Fruit fly (Drosophila melanogaster): Measurements from ENCODE around the gene Dim1.
A peak's percentile ranks its signal among the peaks of the same experiment; 100 is the strongest.

The Dim1 gene

dm6 chr2L:4403013-4403604 lies at the start of gene Dim1:
Gene Dim1 (plus strand): TSS chr2L:4403251.
- TF ChIP-seq Bgb (GFP tag; IDR thresholded peaks at IDR 0.05; ENCODE audit: partially characterized antibody) (peak; percentile 74), tup (GFP tag; optimal IDR thresholded peaks at IDR 0.05) (no peak), Mes4 (GFP tag; optimal IDR thresholded peaks at IDR 0.05) (peak; percentile 4), CG17328 (GFP tag; IDR thresholded peaks at IDR 0.05) (0 out of 2 replicates have a peak, but pooled peaks have one; percentile 31), Rfx (GFP tag; IDR thresholded peaks at IDR 0.05) (peak; percentile 53; the same call in 1 of the 2 replicates), pzg (GFP tag; optimal IDR thresholded peaks at IDR 0.05) (peak; percentile 52), CG9727 (GFP tag; optimal IDR thresholded peaks at IDR 0.05) (peak; percentile 40), amos (GFP tag; IDR thresholded peaks at IDR 0.05; ENCODE audit: partially characterized antibody) (peak; percentile 74), Bteb2 (GFP tag; optimal IDR thresholded peaks at IDR 0.05) (peak; percentile 38), wek (GFP tag; optimal IDR thresholded peaks at IDR 0.05) (peak; percentile 47), Hsf (GFP tag; optimal IDR thresholded peaks at IDR 0.05) (peak; percentile 20), stwl (tag; optimal IDR thresholded peaks at IDR 0.05) (peak; percentile 82), CoRest (tag; optimal IDR thresholded peaks at IDR 0.05) (peak; percentile 32), CG2116 (GFP tag; optimal IDR thresholded peaks at IDR 0.05) (peak; percentile 90), CG31365 (tag; optimal IDR thresholded peaks at IDR 0.05) (no peak), CG1529 (GFP tag; optimal IDR thresholded peaks at IDR 0.05) (no peak), CG12219 (GFP tag; optimal IDR thresholded peaks at IDR 0.05) (peak; percentile 38), ind (GFP tag; optimal IDR thresholded peaks at IDR 0.05) (no peak), CG4617 (GFP tag; optimal IDR thresholded peaks at IDR 0.05; ENCODE audit: borderline replicate concordance) (peak; percentile 34), vvl (GFP tag; IDR thresholded peaks at IDR 0.05) (peak; percentile 59; the same call in 1 of the 2 replicates), NK7.1 (GFP tag; optimal IDR thresholded peaks at IDR 0.05) (peak; percentile 11), CG10979 (tag; optimal IDR thresholded peaks at IDR 0.05) (peak; percentile 34), trem (tag; optimal IDR thresholded peaks at IDR 0.05) (peak; percentile 28), Hmr (GFP tag; optimal IDR thresholded peaks at IDR 0.05) (peak; percentile 12), CG14710 (tag; optimal IDR thresholded peaks at IDR 0.05) (peak; percentile 22), CG30431 (GFP tag; optimal IDR thresholded peaks at IDR 0.05) (no peak), Med (GFP tag) (peak; percentile 94), vnd (GFP tag; IDR thresholded peaks at IDR 0.05; ENCODE audit: partially characterized antibody) (peak; percentile 68), Asciz (GFP tag; optimal IDR thresholded peaks at IDR 0.05) (peak; percentile 31), Dref (GFP tag; IDR thresholded peaks at IDR 0.05) (peak; percentile 91), HmgZ (tag; optimal IDR thresholded peaks at IDR 0.05) (peak; percentile 44), Usf (GFP tag; optimal IDR thresholded peaks at IDR 0.05) (no peak), chinmo (GFP tag; IDR thresholded peaks at IDR 0.05; ENCODE audit: partially characterized antibody) (peak; percentile 78; the same call in 1 of the 4 replicates), zfh1 (GFP tag; IDR thresholded peaks at IDR 0.05) (peak; percentile 30; the same call in 1 of the 3 replicates), gsb (GFP tag; IDR thresholded peaks at IDR 0.05) (no peak), CG14860 (GFP tag; IDR thresholded peaks at IDR 0.05; ENCODE audit: partially characterized antibody) (peak; percentile 72), Tbp (GFP tag; optimal IDR thresholded peaks at IDR 0.05) (no peak), Fer1 (GFP tag; optimal IDR thresholded peaks at IDR 0.05) (no peak), Aef1 (GFP tag; IDR thresholded peaks at IDR 0.05) (no peak), Camta (GFP tag; optimal IDR thresholded peaks at IDR 0.05) (peak; percentile 49), Scr (GFP tag; IDR thresholded peaks at IDR 0.05; ENCODE audit: partially characterized antibody) (peak; percentile 72), CG17186 (GFP tag; optimal IDR thresholded peaks at IDR 0.05) (peak; percentile 36), bcd (GFP tag; optimal IDR thresholded peaks at IDR 0.05) (no peak), CHES-1-like (GFP tag; optimal IDR thresholded peaks at IDR 0.05) (peak; percentile 24), CG15514 (GFP tag; optimal IDR thresholded peaks at IDR 0.05) (peak; percentile 54), E2f2 (GFP tag; IDR thresholded peaks at IDR 0.05) (peak; percentile 94), pb (GFP tag; optimal IDR thresholded peaks at IDR 0.05) (peak; percentile 36), CG13287 (GFP tag; IDR thresholded peaks at IDR 0.05; ENCODE audit: partially characterized antibody) (peak; percentile 87)

All from whole organism, embryonic.